Worm (Caenorhabditis elegans): Measurements from ENCODE around the gene R10E11.9.

DNA sequence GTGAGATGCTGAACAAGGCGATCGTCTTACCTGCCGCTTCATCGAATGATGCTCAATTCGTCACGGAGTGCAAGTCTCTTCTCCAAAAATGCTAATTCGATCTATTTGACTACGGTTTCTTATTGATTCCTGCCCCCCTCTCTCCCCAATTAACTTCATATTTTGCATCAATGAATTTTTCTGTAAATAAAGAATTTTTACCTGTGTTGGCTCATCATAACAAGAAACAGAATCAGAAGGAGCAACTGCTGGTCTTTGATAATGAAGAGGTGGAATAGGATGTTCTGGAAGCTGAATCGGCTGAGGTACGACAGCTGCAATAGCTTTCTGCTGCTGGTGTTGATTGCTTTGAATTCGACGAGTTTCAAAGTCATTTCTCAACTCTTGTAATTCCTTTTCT, 33.3 kb downstream of the R10E11.9 start:
- TF ChIP-seq Y95B8A.8 (GFP tag; IDR thresholded peaks at IDR 0.05) (peak; percentile 35; the same call in 1 of the 2 replicates), T26A5.8 (tag; optimal IDR thresholded peaks at IDR 0.05) (no peak), nhr-27 (tag; optimal IDR thresholded peaks at IDR 0.05) (no peak), nhr-120 (GFP tag; IDR thresholded peaks at IDR 0.05) (no peak), ama-1 (optimal IDR thresholded peaks at IDR 0.05) (no peak), ama-1 (GFP tag; optimal IDR thresholded peaks at IDR 0.05) (no peak)
